Worm (Caenorhabditis elegans): ENCODE measurements around the gene T01H3.2.

DNA sequence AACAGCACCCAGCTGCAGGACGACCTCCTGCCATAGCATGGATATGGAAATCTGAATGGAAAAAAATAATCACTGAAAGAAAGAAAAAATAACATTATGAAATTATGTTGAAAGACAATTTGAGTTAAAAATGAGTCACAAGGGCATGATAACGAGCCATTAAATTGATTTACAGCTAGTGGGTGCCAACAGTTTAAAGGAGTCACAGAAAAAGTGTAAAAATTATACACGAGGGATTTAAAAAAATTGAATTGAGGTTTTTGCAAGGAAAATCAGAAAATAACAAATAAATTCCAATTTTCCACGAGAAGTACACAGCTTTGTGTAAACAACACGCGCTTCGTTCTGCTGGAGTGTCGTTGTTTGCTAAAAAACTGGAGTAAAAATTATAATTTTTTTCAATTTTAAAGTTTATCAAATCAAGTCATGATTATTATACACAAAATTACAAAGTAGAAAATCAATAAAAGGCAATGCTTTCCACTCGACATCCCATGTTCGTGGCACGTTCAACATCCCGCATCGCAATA lies 3.9 kb downstream of the T01H3.2 start, which contains the start of gene T01H3.3:
- TF ChIP-seq ztf-1 (GFP tag; conservative IDR thresholded peaks at IDR 0.05), result no peak
- TF ChIP-seq egl-27 (tag; optimal IDR thresholded peaks at IDR 0.05), result no peak
- no peak for TF ChIP-seq nhr-11 (tag; optimal IDR thresholded peaks at IDR 0.05)
- TF ChIP-seq ztf-11 (tag; optimal IDR thresholded peaks at IDR 0.05), result no peak
- TF ChIP-seq peb-1 (tag; optimal IDR thresholded peaks at IDR 0.05), result no peak
- TF ChIP-seq F13H6.1 (tag; optimal IDR thresholded peaks at IDR 0.05), result no peak
- TF ChIP-seq lsy-2 (tag; optimal IDR thresholded peaks at IDR 0.05), result peak in 1 of 2 experiments; percentile 82
- peak; percentile 77 for TF ChIP-seq unc-55 (GFP tag; optimal IDR thresholded peaks at IDR 0.05)
- no peak for TF ChIP-seq unc-39 (tag; optimal IDR thresholded peaks at IDR 0.05)
- TF ChIP-seq ztf-4 (tag; optimal IDR thresholded peaks at IDR 0.05), result no peak

All from whole organism, L2 larva.